Worm (Caenorhabditis elegans) whole organism, mixed stage, embryonic: Measurements from ENCODE around the gene F17E9.2.

ENCODE experiments used
- ceh-43 ChIP-seq: fragments of 200-800 bp; sonication (Bioruptor generic); optimal IDR thresholded peaks from 2 replicates; lab custom pipeline; 2018; ENCODE audit warnings: mild to moderate bottlenecking, missing genetic modification characterization, moderate library complexity, missing compliant biosample characterization
- drap-1 ChIP-seq: fragments of 200-800 bp; sonication (Bioruptor generic); optimal IDR thresholded peaks from 3 replicates; lab custom pipeline; 2018; ENCODE audit warnings: mild to moderate bottlenecking, missing genetic modification characterization, missing compliant biosample characterization
- flh-1 ChIP-seq: fragments of 200-800 bp; sonication (Bioruptor generic); optimal IDR thresholded peaks from 2 replicates; lab custom pipeline; 2018; ENCODE audit warnings: mild to moderate bottlenecking, missing genetic modification characterization, moderate library complexity, missing compliant biosample characterization
- ham-2 ChIP-seq: fragments of 200-800 bp; sonication (Bioruptor generic); optimal IDR thresholded peaks from 2 replicates; lab custom pipeline; 2018; ENCODE audit warnings: mild to moderate bottlenecking, missing genetic modification characterization, missing compliant biosample characterization
- lin-13 ChIP-seq: fragments of 150-350 bp; optimal IDR thresholded peaks from 2 replicates; lab custom pipeline; 2014; ENCODE audit warnings: missing biosample characterization, missing genetic modification characterization
- lsy-2 ChIP-seq: fragments of 150-350 bp; optimal IDR thresholded peaks from 2 replicates; lab custom pipeline; 2014; ENCODE audit warnings: missing biosample characterization, missing genetic modification characterization
- mab-5 ChIP-seq: fragments of 150-350 bp; optimal IDR thresholded peaks from 2 replicates; lab custom pipeline; 2014; ENCODE audit warnings: missing biosample characterization, missing genetic modification characterization
- nhr-2 ChIP-seq: fragments of 150-350 bp; optimal IDR thresholded peaks from 2 replicates; lab custom pipeline; 2014; ENCODE audit warnings: missing biosample characterization, missing genetic modification characterization
- unc-62 ChIP-seq: fragments of 150-350 bp; optimal IDR thresholded peaks from 2 replicates; lab custom pipeline; 2014; ENCODE audit warnings: missing biosample characterization, missing genetic modification reagents, missing genetic modification characterization

The F17E9.2 gene

DNA sequence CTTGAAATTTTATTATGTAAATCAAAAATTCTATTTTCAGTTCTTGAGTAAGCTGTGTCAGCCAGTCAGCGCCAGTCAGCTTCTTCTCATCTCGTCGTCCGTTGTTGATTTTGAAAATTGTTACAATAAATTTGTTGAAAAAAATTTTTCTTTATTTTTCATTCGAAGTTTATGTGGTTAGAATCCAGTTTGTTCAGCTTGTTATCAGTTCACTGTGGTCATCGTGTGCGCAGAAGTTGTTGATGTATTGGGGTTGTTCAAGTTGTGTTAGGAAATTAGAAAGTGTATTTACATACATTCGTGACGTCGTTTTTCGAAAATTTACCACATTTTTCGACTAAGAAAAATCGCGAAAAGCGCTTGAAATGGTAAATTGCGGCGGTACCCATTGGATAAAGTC is 42.1 kb downstream of the F17E9.2 start:
- TF ChIP-seq unc-62 (GFP tag; lab: Kevin White, UChicago), result no peak
- TF ChIP-seq lin-13, result no peak
- no peak for TF ChIP-seq flh-1 (GFP tag; lab: Kevin White, UChicago)
- TF ChIP-seq ham-2 (GFP tag; lab: Kevin White, UChicago), result no peak
- no peak for TF ChIP-seq ceh-43 (GFP tag; lab: Kevin White, UChicago)
- TF ChIP-seq drap-1 (GFP tag; lab: Kevin White, UChicago), result no peak
- TF ChIP-seq nhr-2 (tag; lab: Kevin White, UChicago), result no peak
- TF ChIP-seq mab-5 (tag; lab: Kevin White, UChicago), result no peak
- TF ChIP-seq lsy-2 (tag; lab: Kevin White, UChicago), result no peak
